Worm (Caenorhabditis elegans) whole organism, L1 larva: ENCODE results near the gene grsp-4.

Experiments
- F16B12.6 ChIP-seq: fragments of 150-350 bp; optimal IDR thresholded peaks from 2 replicates; lab custom pipeline; 2014; ENCODE audit warnings: missing biosample characterization, missing genetic modification characterization
- aha-1 ChIP-seq: fragments of 150-350 bp; optimal IDR thresholded peaks from 2 replicates; lab custom pipeline; 2014; ENCODE audit warnings: missing biosample characterization, missing genetic modification characterization
- alr-1 ChIP-seq: fragments of 200-800 bp; sonication (Bioruptor generic); optimal IDR thresholded peaks from 2 replicates; lab custom pipeline; 2018; ENCODE audit warnings: borderline replicate concordance, mild to moderate bottlenecking, missing genetic modification characterization, missing compliant biosample characterization
- ama-1 ChIP-seq: fragments of 150-350 bp; optimal IDR thresholded peaks from 2 replicates; lab custom pipeline; 2014
- blmp-1 ChIP-seq: fragments of 150-350 bp; optimal IDR thresholded peaks from 2 replicates; lab custom pipeline; 2014; ENCODE audit warnings: missing biosample characterization, missing genetic modification characterization
- ceh-82 ChIP-seq, 3 experiments: fragments of 150-350 bp in 1 of 3; sonication (generic microtip) in 2 of 3; optimal IDR thresholded peaks; 2 replicates each; lab custom pipeline; 2014 to 2017; ENCODE audit warnings: missing biosample characterization in 3 of 3, missing genetic modification characterization in 3 of 3
- ceh-90 ChIP-seq: sonication (generic microtip); optimal IDR thresholded peaks from 2 replicates; lab custom pipeline; 2016; ENCODE audit warnings: missing genetic modification characterization, missing compliant biosample characterization
- ces-1 ChIP-seq: fragments of 150-350 bp; optimal IDR thresholded peaks from 2 replicates; lab custom pipeline; 2014; ENCODE audit warnings: missing biosample characterization, missing genetic modification reagents, missing genetic modification characterization
- dpl-1 ChIP-seq, 3 experiments: fragments of 150-350 bp in 2 of 3; sonication (generic microtip) in 1 of 3; optimal IDR thresholded peaks; 2 replicates each; lab custom pipeline; 2014 to 2017; ENCODE audit warnings: missing biosample characterization in 3 of 3, missing genetic modification characterization in 3 of 3, missing genetic modification reagents in 3 of 3
- efl-1 ChIP-seq, 4 experiments: fragments of 150-350 bp; optimal IDR thresholded peaks in 3 of 4; peaks in 1 of 4; 1 replicate in 1 of 4; 2 replicates in 3 of 4; lab custom pipeline; 2014; ENCODE audit warnings: missing biosample characterization in 2 of 4, missing genetic modification characterization in 2 of 4, missing genetic modification reagents in 2 of 4
- fkh-10 ChIP-seq: sonication (generic microtip); optimal IDR thresholded peaks from 2 replicates; lab custom pipeline; 2017; ENCODE audit warnings: missing biosample characterization, missing genetic modification reagents, missing genetic modification characterization
- irx-1 ChIP-seq: sonication (generic microtip); optimal IDR thresholded peaks from 2 replicates; lab custom pipeline; 2016; ENCODE audit warnings: missing genetic modification characterization, missing compliant biosample characterization
- jun-1 ChIP-seq: fragments of 150-350 bp; optimal IDR thresholded peaks from 2 replicates; lab custom pipeline; 2014; ENCODE audit warnings: missing biosample characterization, missing genetic modification reagents, missing genetic modification characterization
- lin-14 ChIP-seq: fragments of 200-800 bp; sonication (Bioruptor generic); optimal IDR thresholded peaks from 2 replicates; lab custom pipeline; 2018; ENCODE audit warnings: mild to moderate bottlenecking, missing genetic modification characterization, moderate library complexity, missing compliant biosample characterization
- lin-39 ChIP-seq: fragments of 150-350 bp; optimal IDR thresholded peaks from 2 replicates; lab custom pipeline; 2014; ENCODE audit warnings: missing biosample characterization, missing genetic modification reagents, missing genetic modification characterization
- lir-3 ChIP-seq: sonication (generic microtip); optimal IDR thresholded peaks from 2 replicates; lab custom pipeline; 2016; ENCODE audit warnings: mild to moderate bottlenecking, missing genetic modification characterization, moderate library complexity, missing compliant biosample characterization; ENCODE audit not compliant: poor library complexity
- mdl-1 ChIP-seq, 2 experiments: fragments of 150-350 bp; optimal IDR thresholded peaks; 2 replicates each; lab custom pipeline; 2014 to 2017; ENCODE audit warnings: missing biosample characterization in 2 of 2, missing genetic modification characterization in 2 of 2, inconsistent platforms in 1 of 2
- mef-2 ChIP-seq: fragments of 150-350 bp; optimal IDR thresholded peaks from 2 replicates; lab custom pipeline; 2014; ENCODE audit warnings: missing biosample characterization, missing genetic modification characterization
- mep-1 ChIP-seq: fragments of 150-350 bp; optimal IDR thresholded peaks from 2 replicates; lab custom pipeline; 2014; ENCODE audit warnings: missing biosample characterization, missing genetic modification characterization
- nhr-11 ChIP-seq: fragments of 150-350 bp; optimal IDR thresholded peaks from 2 replicates; lab custom pipeline; 2014; ENCODE audit warnings: missing biosample characterization, missing genetic modification characterization
- nhr-19 ChIP-seq: fragments of 200-800 bp; sonication (Bioruptor generic); conservative IDR thresholded peaks from 2 replicates; pipeline ENCODE4 v1.3.6; 2022; ENCODE audit warnings: missing genetic modification characterization, missing compliant biosample characterization
- nhr-237 ChIP-seq: fragments of 150-350 bp; optimal IDR thresholded peaks from 2 replicates; lab custom pipeline; 2014; ENCODE audit warnings: missing biosample characterization, missing genetic modification characterization
- nhr-71 ChIP-seq: sonication (generic microtip); optimal IDR thresholded peaks from 2 replicates; lab custom pipeline; 2016; ENCODE audit warnings: mild to moderate bottlenecking, missing genetic modification characterization, moderate library complexity, missing compliant biosample characterization
- nhr-76 ChIP-seq: sonication (generic microtip); optimal IDR thresholded peaks from 2 replicates; lab custom pipeline; 2017; ENCODE audit warnings: missing biosample characterization, missing genetic modification characterization
- nhr-90 ChIP-seq: sonication (generic microtip); optimal IDR thresholded peaks from 2 replicates; lab custom pipeline; 2016; ENCODE audit warnings: mild to moderate bottlenecking, missing genetic modification characterization, missing compliant biosample characterization; ENCODE audit not compliant: poor library complexity
- pag-3 ChIP-seq: sonication (generic microtip); optimal IDR thresholded peaks from 2 replicates; lab custom pipeline; 2017; ENCODE audit warnings: missing genetic modification characterization, mild to moderate bottlenecking, missing compliant biosample characterization, antibody characterized with exemption, borderline replicate concordance; ENCODE audit not compliant: insufficient read depth
- pax-3 ChIP-seq: fragments of 200-800 bp; sonication (Bioruptor generic); optimal IDR thresholded peaks from 2 replicates; lab custom pipeline; 2018; ENCODE audit warnings: mild to moderate bottlenecking, missing genetic modification characterization, moderate library complexity, missing compliant biosample characterization
- snpc-4 ChIP-seq: fragments of 150-350 bp; optimal IDR thresholded peaks from 2 replicates; lab custom pipeline; 2014; ENCODE audit warnings: missing biosample characterization, missing genetic modification characterization
- snu-23 ChIP-seq: sonication (generic microtip); optimal IDR thresholded peaks from 2 replicates; lab custom pipeline; 2016; ENCODE audit warnings: missing genetic modification characterization, missing compliant biosample characterization
- tlp-1 ChIP-seq: fragments of 150-350 bp; optimal IDR thresholded peaks from 2 replicates; lab custom pipeline; 2014; ENCODE audit warnings: missing biosample characterization, missing genetic modification characterization
- unc-130 ChIP-seq: fragments of 150-350 bp; optimal IDR thresholded peaks from 2 replicates; lab custom pipeline; 2017; ENCODE audit warnings: missing biosample characterization, missing genetic modification characterization, inconsistent platforms
- unc-30 ChIP-seq: sonication (generic microtip); optimal IDR thresholded peaks from 2 replicates; lab custom pipeline; 2017; ENCODE audit warnings: missing biosample characterization, missing genetic modification characterization
- unc-62 ChIP-seq: fragments of 150-350 bp; optimal IDR thresholded peaks from 2 replicates; lab custom pipeline; 2014; ENCODE audit warnings: missing biosample characterization, missing genetic modification reagents, missing genetic modification characterization
- vab-15 ChIP-seq: sonication (generic microtip); optimal IDR thresholded peaks from 2 replicates; lab custom pipeline; 2017; ENCODE audit warnings: missing genotype, mild to moderate bottlenecking, missing genetic modification characterization, missing compliant biosample characterization
- xbp-1 ChIP-seq: sonication (generic microtip); optimal IDR thresholded peaks from 2 replicates; lab custom pipeline; 2016; ENCODE audit warnings: missing genetic modification characterization, missing compliant biosample characterization
- zip-4 ChIP-seq: fragments of 200-800 bp; sonication (Bioruptor generic); optimal IDR thresholded peaks from 2 replicates; lab custom pipeline; 2018; ENCODE audit warnings: mild to moderate bottlenecking, missing genetic modification characterization, moderate library complexity, missing compliant biosample characterization
- ztf-4 ChIP-seq: fragments of 150-350 bp; optimal IDR thresholded peaks from 2 replicates; lab custom pipeline; 2014; ENCODE audit warnings: missing biosample characterization, missing genetic modification characterization

The grsp-4 gene

DNA sequence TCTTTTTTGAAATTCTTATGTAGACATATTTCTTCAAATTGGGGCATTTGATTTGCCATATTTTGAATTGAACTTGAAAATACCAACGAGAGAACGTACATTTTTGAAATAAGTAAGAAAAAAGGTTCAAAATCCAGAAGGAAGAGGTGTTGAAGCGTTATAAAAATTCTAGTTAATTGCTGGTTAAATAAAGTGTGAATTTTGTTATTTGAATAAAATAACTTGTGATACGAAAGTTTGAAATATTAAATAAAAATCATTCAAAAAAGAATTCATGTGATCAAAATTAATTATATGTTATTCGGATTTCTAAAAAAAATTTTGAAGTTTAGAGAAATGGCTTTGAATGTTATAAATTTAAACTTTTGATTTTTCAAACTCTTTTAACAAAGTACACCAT lies 24.6 kb upstream of the grsp-4 start, which contains the start of gene C50E3.9:
Gene C50E3.9, minus strand, starts transcription at position 101 of the 400 bp plus-strand sequence.
- TF ChIP-seq nhr-19 (GFP tag; lab: Robert Waterston, UW) = no peak
- TF ChIP-seq nhr-237 (tag; lab: Kevin White, UChicago) = no peak
- no peak for TF ChIP-seq lin-14 (GFP tag; lab: Kevin White, UChicago)

DNA sequence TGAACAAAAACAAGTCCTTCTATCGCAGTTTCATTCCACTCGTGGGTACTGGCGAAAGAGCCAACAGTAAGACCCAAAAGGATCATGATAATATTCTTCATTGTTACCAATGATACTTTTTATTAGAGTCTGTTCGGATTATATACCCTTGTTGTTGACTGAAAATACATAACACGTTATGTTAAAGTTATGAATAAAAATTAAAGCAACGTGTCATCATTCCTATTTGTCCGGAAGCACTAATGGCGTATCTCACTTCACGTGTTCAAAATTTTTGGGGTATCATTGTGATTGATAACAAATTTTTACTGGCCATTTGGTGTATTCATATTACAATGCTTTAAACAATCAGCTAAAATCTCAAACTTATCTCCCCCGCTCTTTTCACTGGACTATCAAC lies 23.3 kb upstream of the grsp-4 start, which contains the start of gene scl-26:
Gene scl-26, minus strand, starts transcription at position 101 of the 400 bp plus-strand sequence.
- TF ChIP-seq ztf-4 (tag; lab: Kevin White, UChicago) = no peak
- no peak for TF ChIP-seq nhr-71 (tag; lab: Kevin White, UChicago)
- TF ChIP-seq unc-30 (tag; lab: Kevin White, UChicago) = no peak
- TF ChIP-seq jun-1 = no peak
- TF ChIP-seq pax-3 (tag; lab: Kevin White, UChicago) = no peak
- no peak for TF ChIP-seq nhr-237 (tag; lab: Kevin White, UChicago)
- TF ChIP-seq snpc-4 = no peak
- TF ChIP-seq blmp-1 (tag; lab: Kevin White, UChicago) = no peak
- TF ChIP-seq nhr-90 (tag; lab: Kevin White, UChicago) = no peak
- TF ChIP-seq vab-15 (tag; lab: Kevin White, UChicago) = no peak
- TF ChIP-seq pag-3 (tag; lab: Kevin White, UChicago) = no peak
- no peak for TF ChIP-seq aha-1
- TF ChIP-seq fkh-10 (GFP tag; lab: Kevin White, UChicago) = no peak
- TF ChIP-seq efl-1 (optimal IDR thresholded peaks at IDR 0.05; lab: Kevin White, UChicago) = no peak
- no peak for TF ChIP-seq efl-1 (GFP tag; optimal IDR thresholded peaks at IDR 0.05 in 1 of 2; lab: Kevin White, UChicago)
- TF ChIP-seq mep-1 (tag; lab: Kevin White, UChicago) = no peak
- no peak for TF ChIP-seq ceh-90 (tag; lab: Kevin White, UChicago)
- TF ChIP-seq mdl-1 (tag; optimal IDR thresholded peaks at IDR 0.05; lab: Kevin White, UChicago) = no peak
- no peak for TF ChIP-seq F16B12.6 (tag; lab: Kevin White, UChicago)
- TF ChIP-seq tlp-1 (tag; lab: Kevin White, UChicago) = no peak
- TF ChIP-seq, all 84 proteins: peak for 0

DNA sequence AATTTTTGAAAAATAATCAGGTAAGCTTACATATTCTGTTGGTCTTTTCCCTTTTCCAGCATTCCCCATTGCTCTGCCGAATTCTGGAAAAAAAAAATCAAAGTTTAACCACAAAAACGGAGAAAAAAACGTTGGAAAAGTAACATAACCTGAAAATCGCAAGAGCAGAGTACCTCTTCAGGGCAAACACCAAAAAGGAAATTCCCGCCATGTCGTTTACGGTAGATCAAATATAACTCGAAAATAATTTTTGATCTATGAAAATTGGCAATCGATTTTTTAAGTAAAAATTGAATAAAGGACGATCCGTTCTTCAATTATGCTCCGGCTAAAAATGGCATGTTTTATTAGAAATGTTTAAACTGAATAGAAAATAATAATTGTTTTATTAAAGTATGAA lies 21.3 kb upstream of the grsp-4 start, which contains the start of gene C50E3.11:
Gene C50E3.11, minus strand, starts transcription at position 83 of the 400 bp plus-strand sequence.
- TF ChIP-seq mef-2 (tag; lab: Kevin White, UChicago) = no peak
- no peak for TF ChIP-seq unc-62
- TF ChIP-seq nhr-11 (tag; lab: Kevin White, UChicago) = no peak
- no peak for TF ChIP-seq lin-39 (tag; lab: Kevin White, UChicago)
- no peak for TF ChIP-seq nhr-76 (tag; lab: Kevin White, UChicago)
- TF ChIP-seq efl-1 (optimal IDR thresholded peaks at IDR 0.05; lab: Kevin White, UChicago) = no peak
- TF ChIP-seq efl-1 (GFP tag; optimal IDR thresholded peaks at IDR 0.05 in 1 of 2; lab: Kevin White, UChicago) = no peak
- no peak for TF ChIP-seq lir-3 (tag; lab: Kevin White, UChicago)
- no peak for TF ChIP-seq alr-1 (tag; lab: Kevin White, UChicago)

- TF ChIP-seq snpc-4 = no peak
- no peak for TF ChIP-seq lir-3 (tag; lab: Kevin White, UChicago)
- no peak for TF ChIP-seq snu-23 (GFP tag; lab: Kevin White, UChicago)
- TF ChIP-seq irx-1 (tag; lab: Kevin White, UChicago) = no peak
- no peak for TF ChIP-seq ces-1 (GFP tag; lab: Kevin White, UChicago)
- no peak for TF ChIP-seq ama-1 (lab: Kevin White, UChicago)
- TF ChIP-seq ceh-90 (tag; lab: Kevin White, UChicago) = no peak
- TF ChIP-seq ceh-82 (tag; optimal IDR thresholded peaks at IDR 0.05; lab: Kevin White, UChicago) = no peak
- no peak for TF ChIP-seq unc-130 (tag; lab: Kevin White, UChicago)
- no peak for TF ChIP-seq vab-15 (tag; lab: Kevin White, UChicago)
- no peak for TF ChIP-seq zip-4 (GFP tag; lab: Kevin White, UChicago)
- no peak for TF ChIP-seq xbp-1 (tag; lab: Kevin White, UChicago)
- no peak for TF ChIP-seq dpl-1 (GFP tag; optimal IDR thresholded peaks at IDR 0.05; lab: Kevin White, UChicago)
- TF ChIP-seq, all 84 proteins: peak for 0
Measured at ce11 chrV:7604858-7605257, 19.9 kb upstream of the grsp-4 start, which contains the start of gene clec-213. clec-213 (plus strand) TSS chrV:7605158.
